Fruit fly (Drosophila melanogaster) Kc167 (cell line): ENCODE measurements around the gene rg.

Source experiments
- Myc ChIP-seq: fragments of >200 bp; optimal IDR thresholded peaks from 2 replicates; lab custom pipeline; 2017; ENCODE audit warnings: missing external identifiers
- Sin3A ChIP-seq: fragments of >200 bp; optimal IDR thresholded peaks from 2 replicates; lab custom pipeline; 2018; ENCODE audit warnings: missing external identifiers
- h ChIP-seq: fragments of >200 bp; optimal IDR thresholded peaks from 3 replicates; lab custom pipeline; 2018; ENCODE audit warnings: missing external identifiers
- insv ChIP-seq: fragments of >200 bp; optimal IDR thresholded peaks from 3 replicates; lab custom pipeline; 2018; ENCODE audit warnings: missing external identifiers
- psq ChIP-seq: fragments of >200 bp; optimal IDR thresholded peaks from 2 replicates; lab custom pipeline; 2017; ENCODE audit warnings: missing external identifiers
- ttk ChIP-seq: sonication (Bioruptor generic); optimal IDR thresholded peaks from 2 replicates; lab custom pipeline; 2017; ENCODE audit warnings: missing external identifiers

Gene rg

DNA sequence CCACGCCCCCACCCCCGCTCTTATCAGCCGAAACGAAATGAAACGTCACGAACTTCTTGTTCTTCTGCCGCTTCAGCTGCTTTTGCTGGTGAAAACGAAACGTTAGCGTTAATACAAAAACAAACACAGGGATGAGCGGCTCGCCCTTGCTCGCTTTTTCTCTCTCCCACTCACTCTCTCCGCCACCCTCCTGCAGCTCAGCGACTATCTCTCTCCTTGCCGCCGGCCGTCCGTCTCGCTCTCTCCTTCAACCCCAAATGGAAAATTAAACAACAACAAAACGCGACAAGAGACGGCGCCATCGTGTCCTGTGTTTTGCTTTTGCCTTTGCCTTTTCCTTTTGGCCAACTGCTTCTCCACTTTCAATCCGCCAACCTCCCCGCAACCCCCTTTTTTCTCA is 8.8 kb downstream of the rg start:
- TF ChIP-seq insv (no peak), Myc (no peak), psq (lab: Kevin White, UChicago) (no peak), h (lab: Kevin White, UChicago) (no peak), ttk (lab: Kevin White, UChicago) (no peak), Sin3A (lab: Kevin White, UChicago) (no peak)

DNA sequence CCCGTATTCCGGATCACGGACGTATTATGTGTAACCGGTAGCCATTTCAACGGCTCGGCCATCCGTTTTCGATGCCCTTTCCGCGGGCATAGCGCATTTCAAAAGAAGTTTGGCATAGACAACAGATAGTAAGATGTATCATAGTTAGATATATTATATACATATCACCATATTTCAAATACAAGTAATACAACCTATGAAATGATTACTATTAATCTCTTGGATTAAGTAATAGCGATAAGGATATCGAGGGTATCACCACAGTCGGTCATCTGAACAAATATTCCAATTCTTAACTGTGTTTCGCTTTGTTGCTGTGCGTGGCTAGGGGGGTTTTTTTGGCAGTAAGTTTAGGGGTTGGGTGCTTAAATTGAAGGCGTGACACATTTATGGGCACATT is 10.1 kb downstream of the rg start:
- TF ChIP-seq Sin3A (lab: Kevin White, UChicago) (no peak), Myc (no peak), psq (lab: Kevin White, UChicago) (no peak), ttk (lab: Kevin White, UChicago) (no peak), h (lab: Kevin White, UChicago) (no peak), insv (no peak)

DNA sequence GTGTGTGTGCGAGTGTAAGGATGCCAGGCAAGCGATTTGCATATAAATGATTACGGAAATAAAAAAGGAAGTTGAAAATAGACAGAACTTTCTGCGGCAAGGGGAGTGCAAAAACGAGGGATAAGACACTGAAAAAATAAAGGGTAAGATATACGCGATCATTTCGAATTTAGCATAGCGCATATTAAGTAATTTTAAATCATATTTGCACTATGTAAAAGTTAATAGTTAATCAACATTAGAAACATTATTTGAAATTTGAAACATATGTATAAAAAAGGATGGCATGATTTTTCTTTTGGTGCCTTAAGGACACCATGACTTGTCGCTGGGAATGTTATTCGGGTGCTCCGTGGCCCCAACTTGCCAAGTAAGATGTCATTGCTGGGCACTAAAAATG is 27.5 kb downstream of the rg start:
- TF ChIP-seq Sin3A (lab: Kevin White, UChicago) (no peak), h (lab: Kevin White, UChicago) (no peak), Myc (no peak), insv (no peak), ttk (lab: Kevin White, UChicago) (no peak), psq (lab: Kevin White, UChicago) (no peak)

DNA sequence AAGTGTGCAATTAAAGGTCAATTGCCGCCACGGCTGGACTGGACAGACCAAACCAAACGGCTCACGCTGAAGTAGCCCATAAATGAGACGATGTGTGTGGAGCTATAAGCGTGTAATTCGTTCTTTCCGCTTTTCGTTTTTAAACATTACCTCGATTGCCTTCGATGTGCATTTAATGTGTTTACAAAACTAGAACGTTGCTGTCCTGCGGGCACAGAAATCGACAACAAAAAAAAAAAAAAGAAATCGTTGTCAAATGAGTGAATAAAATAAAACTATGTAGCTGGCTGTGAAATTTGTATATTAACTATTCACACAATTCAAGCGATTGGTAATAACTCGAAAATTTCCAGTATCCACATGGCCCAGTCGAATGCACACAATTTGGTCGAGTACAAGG is 46.0 kb downstream of the rg start, which contains the start of gene Rpn13R:
Gene Rpn13R, plus strand, starts transcription at position 301 of the 400 bp plus-strand sequence.
- TF ChIP-seq Myc: no peak
- no peak for TF ChIP-seq psq (lab: Kevin White, UChicago)
- TF ChIP-seq h (lab: Kevin White, UChicago): no peak
- TF ChIP-seq Sin3A (lab: Kevin White, UChicago): no peak
- TF ChIP-seq ttk (lab: Kevin White, UChicago): no peak
- TF ChIP-seq insv: no peak

DNA sequence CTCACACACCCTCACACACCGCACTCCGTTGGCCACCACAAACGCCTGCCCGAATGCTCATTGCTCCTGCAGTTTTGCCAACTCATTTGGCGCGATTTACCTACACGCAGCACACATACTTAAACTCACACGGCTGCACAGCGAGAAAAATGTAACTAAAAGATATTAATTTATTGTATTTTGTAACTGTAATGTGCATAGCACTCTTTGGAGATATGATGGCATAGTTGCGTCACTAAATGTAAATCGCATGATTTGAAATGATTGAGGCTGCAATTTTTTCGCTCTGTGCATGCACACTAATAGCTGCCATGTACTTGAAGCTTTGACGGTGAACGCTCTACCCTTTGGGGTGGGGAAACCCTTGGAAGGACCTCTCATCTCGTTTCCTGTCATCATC is 58.3 kb downstream of the rg start:
- TF ChIP-seq ttk (lab: Kevin White, UChicago) (no peak), insv (no peak), psq (lab: Kevin White, UChicago) (no peak), Myc (no peak), Sin3A (lab: Kevin White, UChicago) (no peak), h (lab: Kevin White, UChicago) (no peak)

DNA sequence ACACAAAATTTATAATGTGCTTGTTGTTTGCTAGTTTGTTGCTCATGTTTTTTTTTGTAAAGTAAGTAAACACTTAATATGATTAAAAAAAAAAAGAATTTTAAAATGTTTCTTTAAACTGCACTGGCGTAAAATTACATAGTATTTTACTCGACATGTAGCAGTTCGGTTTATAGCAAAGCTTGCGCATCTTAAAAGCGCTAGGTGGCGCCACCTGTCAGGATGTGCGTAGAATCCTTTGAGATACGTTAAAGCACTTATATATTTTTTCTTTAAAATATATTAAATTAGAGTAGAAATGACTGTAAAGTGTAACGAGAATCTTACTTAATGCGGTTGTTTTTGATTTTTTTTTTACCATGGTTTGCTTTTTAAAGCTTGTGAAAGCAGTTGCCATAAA is 67.3 kb downstream of the rg start:
- TF ChIP-seq h (lab: Kevin White, UChicago): no peak
- TF ChIP-seq Sin3A (lab: Kevin White, UChicago): no peak
- TF ChIP-seq psq (lab: Kevin White, UChicago): no peak
- TF ChIP-seq Myc: no peak
- no peak for TF ChIP-seq ttk (lab: Kevin White, UChicago)
- no peak for TF ChIP-seq insv

DNA sequence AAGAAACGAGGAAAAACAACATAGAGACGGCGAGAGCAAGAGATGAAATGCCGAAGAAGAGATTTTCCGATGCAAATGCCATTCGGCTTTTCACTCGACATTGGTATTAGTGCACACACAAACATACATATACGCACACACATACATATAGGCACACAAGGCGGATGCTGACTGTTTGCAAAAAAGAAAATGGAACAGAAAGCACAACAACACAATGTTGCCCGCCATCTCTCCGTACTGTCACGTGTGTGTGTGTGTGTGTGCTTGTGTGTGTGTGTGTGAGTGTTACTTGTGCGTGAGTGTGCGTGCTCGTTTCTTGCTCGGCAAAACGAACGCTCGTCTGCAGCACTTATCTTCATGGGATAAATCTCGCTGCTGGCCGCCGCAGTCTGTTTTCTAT is 79.4 kb downstream of the rg start:
- no peak for TF ChIP-seq h (lab: Kevin White, UChicago)
- no peak for TF ChIP-seq Myc
- no peak for TF ChIP-seq Sin3A (lab: Kevin White, UChicago)
- TF ChIP-seq ttk (lab: Kevin White, UChicago): no peak
- no peak for TF ChIP-seq insv
- TF ChIP-seq psq (lab: Kevin White, UChicago): no peak

DNA sequence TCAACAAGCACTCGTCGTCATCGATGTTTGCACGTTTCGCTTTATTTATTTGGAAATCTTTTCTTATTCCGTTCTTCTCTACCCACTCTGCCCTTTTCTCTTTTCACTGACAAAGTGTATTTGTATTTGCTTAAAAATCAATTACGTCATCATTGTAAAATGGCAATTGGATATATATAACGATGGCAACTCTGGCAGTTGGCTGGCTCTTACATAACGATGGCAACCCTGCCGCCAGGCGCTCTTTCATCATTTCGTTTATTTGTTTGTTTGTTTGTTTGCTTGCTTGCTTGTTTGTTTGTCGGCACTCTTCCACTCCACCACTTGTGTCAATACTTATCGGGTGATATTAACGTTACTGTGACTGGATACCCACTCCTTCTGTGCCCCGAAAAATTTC is 82.6 kb downstream of the rg start:
- TF ChIP-seq h (lab: Kevin White, UChicago) (no peak), psq (lab: Kevin White, UChicago) (no peak), insv (no peak), Myc (no peak), Sin3A (lab: Kevin White, UChicago) (no peak), ttk (lab: Kevin White, UChicago) (no peak)

DNA sequence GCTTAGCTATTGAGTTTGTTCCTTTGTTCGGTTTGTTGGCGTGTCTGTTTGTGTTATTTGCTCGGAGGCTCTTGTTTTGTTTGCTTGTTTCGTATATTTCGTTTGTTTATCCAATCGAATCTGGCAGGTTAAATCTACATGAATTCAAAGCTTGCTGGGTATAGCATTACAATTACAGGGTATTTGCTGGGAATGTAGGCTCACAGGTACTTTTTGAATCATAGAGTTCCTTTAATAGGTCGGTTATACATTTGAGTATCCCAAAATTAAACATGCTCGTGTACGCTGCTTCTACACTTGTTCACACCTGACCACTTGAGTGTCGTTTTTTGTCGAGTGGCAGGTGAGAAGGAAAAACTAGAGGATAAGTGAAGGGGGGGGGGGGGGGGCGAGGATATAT is 96.7 kb downstream of the rg start, which contains the start of gene CG5062:
Gene CG5062, minus strand, starts transcription at position 101 of the 400 bp plus-strand sequence.
- TF ChIP-seq Sin3A (lab: Kevin White, UChicago) (no peak), psq (lab: Kevin White, UChicago) (no peak)

DNA sequence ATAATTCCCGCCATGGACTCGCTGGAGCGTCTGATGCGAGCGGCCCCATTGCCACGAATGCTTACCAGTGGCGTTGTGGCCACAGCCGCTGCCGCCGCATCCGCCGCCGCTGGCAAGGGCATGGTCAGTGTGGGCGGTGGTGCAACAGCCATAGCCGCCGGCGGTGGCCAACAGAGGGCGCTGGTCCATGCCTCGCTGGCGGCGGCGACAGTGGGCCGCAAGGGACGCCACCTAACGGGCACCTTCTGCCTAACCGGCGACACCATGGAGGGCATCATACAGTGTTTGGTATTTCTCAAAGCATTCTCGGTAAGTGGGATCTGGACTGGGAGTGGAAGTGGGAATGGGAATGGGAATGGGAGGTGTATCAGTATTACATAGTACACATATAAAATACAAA is 101.6 kb downstream of the rg start:
- TF ChIP-seq h (lab: Kevin White, UChicago) (no peak), ttk (lab: Kevin White, UChicago) (no peak), Myc (no peak), Sin3A (lab: Kevin White, UChicago) (no peak), insv (no peak)

DNA sequence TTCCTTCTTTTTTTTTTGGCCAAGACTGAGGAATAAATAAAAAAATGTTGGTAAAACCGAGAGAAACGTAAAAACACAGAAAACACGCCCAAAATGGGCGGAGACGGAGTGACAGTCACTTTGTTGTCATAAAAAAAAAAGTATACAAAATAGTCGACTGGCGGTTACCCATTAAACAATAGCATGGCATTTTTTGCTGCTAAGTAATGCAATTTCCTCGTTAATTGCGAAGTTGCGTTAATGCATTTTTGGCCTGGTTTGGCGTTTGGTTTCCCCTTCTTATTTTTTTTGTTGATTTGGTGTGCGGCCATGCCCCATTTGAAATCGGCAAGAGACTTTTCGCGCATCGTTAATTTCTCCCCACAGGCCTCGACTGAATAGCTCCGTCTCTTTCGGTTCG is 103.8 kb downstream of the rg start:
- TF ChIP-seq ttk (lab: Kevin White, UChicago) (no peak), Sin3A (lab: Kevin White, UChicago) (no peak), Myc (no peak), insv (no peak), h (lab: Kevin White, UChicago) (no peak)

DNA sequence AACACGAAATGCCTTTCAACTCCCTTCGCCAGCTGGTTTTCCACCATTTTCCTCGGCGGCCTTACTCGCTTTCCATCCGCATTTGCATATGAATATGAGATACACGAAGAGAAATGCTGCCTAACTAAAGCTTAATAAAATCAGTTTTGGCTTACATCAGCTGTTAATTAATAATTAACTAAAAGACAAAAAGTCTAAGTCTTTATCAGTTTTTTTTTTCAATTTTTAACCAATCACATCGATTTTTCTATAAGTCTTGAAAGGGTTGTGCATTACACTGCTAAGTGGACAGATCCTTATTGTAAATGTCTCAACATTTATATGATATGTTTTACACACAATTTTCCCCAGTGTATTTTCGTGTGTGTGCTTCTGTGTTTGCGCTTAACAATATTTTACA is 118.1 kb downstream of the rg start:
- TF ChIP-seq Sin3A (lab: Kevin White, UChicago) (no peak), psq (lab: Kevin White, UChicago) (no peak), insv (no peak), h (lab: Kevin White, UChicago) (no peak), ttk (lab: Kevin White, UChicago) (no peak), Myc (no peak)

DNA sequence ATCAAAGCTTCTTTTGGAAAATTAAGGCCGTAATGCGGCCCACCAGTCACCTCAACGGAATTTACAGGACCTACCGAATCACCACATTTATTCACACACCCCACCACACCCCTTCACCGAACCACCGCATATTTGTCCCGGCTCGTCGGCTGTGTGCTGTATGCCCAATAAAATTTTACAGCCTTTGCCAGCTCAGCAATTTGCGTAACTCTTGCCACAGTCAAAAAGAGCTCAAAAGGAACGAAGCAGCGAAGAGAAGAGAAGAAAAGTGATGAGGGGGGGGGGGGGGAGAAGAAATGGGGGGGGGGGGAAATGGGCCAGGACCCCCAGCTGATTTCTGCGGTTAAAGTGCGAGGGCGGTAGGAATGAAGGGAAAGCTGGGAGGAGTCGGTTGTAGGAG is 120.6 kb downstream of the rg start:
- TF ChIP-seq h (lab: Kevin White, UChicago) (no peak), psq (lab: Kevin White, UChicago) (no peak), Sin3A (lab: Kevin White, UChicago) (no peak)
